Worm (Caenorhabditis elegans) whole organism, L3 larva: Measurements from ENCODE around the gene T09F3.5.

Experiments
- R02D3.7 ChIP-seq: fragments of 150-350 bp; optimal IDR thresholded peaks from 2 replicates; lab custom pipeline; 2014; ENCODE audit warnings: missing biosample characterization, missing genetic modification characterization
- ZK546.5 ChIP-seq: sonication (generic microtip); optimal IDR thresholded peaks from 2 replicates; lab custom pipeline; 2017; ENCODE audit warnings: missing biosample characterization, missing genetic modification characterization
- aly-2 ChIP-seq: fragments of 150-350 bp; optimal IDR thresholded peaks from 2 replicates; lab custom pipeline; 2014; ENCODE audit warnings: missing biosample characterization, missing genetic modification characterization
- ceh-16 ChIP-seq: sonication (generic microtip); optimal IDR thresholded peaks from 2 replicates; lab custom pipeline; 2017; ENCODE audit warnings: missing biosample characterization, missing genetic modification characterization
- ceh-28 ChIP-seq: fragments of 150-350 bp; optimal IDR thresholded peaks from 2 replicates; lab custom pipeline; 2014; ENCODE audit warnings: missing biosample characterization, missing genetic modification reagents, missing genetic modification characterization
- ceh-82 ChIP-seq: fragments of 150-350 bp; optimal IDR thresholded peaks from 2 replicates; lab custom pipeline; 2014; ENCODE audit warnings: missing biosample characterization, missing genetic modification characterization
- ceh-9 ChIP-seq: sonication (generic microtip); optimal IDR thresholded peaks from 2 replicates; lab custom pipeline; 2018; ENCODE audit warnings: missing biosample characterization, missing genetic modification characterization
- egl-27 ChIP-seq: sonication (generic microtip); optimal IDR thresholded peaks from 4 replicates; lab custom pipeline; 2017; ENCODE audit warnings: missing biosample characterization, missing genetic modification reagents, missing genetic modification characterization
- egl-5 ChIP-seq: fragments of 150-350 bp; optimal IDR thresholded peaks from 2 replicates; lab custom pipeline; 2017; ENCODE audit warnings: missing biosample characterization, missing genetic modification reagents, missing genetic modification characterization, inconsistent platforms
- eor-1 ChIP-seq, 2 experiments: fragments of 150-350 bp; optimal IDR thresholded peaks; 2 replicates each; lab custom pipeline; 2014 to 2018; ENCODE audit warnings: missing biosample characterization in 2 of 2, missing genetic modification characterization in 2 of 2
- fkh-10 ChIP-seq: sonication (generic microtip); optimal IDR thresholded peaks from 2 replicates; lab custom pipeline; 2017; ENCODE audit warnings: missing biosample characterization, missing genetic modification reagents, missing genetic modification characterization
- fkh-2 ChIP-seq: fragments of 150-350 bp; optimal IDR thresholded peaks from 2 replicates; lab custom pipeline; 2014; ENCODE audit warnings: missing biosample characterization, missing genetic modification reagents, missing genetic modification characterization
- fos-1 ChIP-seq: fragments of 150-350 bp; optimal IDR thresholded peaks from 2 replicates; lab custom pipeline; 2014; ENCODE audit warnings: missing biosample characterization, missing genetic modification characterization
- jun-1 ChIP-seq: fragments of 150-350 bp; optimal IDR thresholded peaks from 2 replicates; lab custom pipeline; 2014; ENCODE audit warnings: missing biosample characterization, missing genetic modification reagents, missing genetic modification characterization
- lin-15B ChIP-seq: fragments of 150-350 bp; optimal IDR thresholded peaks from 2 replicates; lab custom pipeline; 2014; ENCODE audit warnings: missing biosample characterization, missing genetic modification characterization
- lin-39 ChIP-seq: fragments of 150-350 bp; optimal IDR thresholded peaks from 2 replicates; lab custom pipeline; 2018; ENCODE audit warnings: missing biosample characterization, missing genetic modification reagents, missing genetic modification characterization
- lsy-12 ChIP-seq: sonication (generic microtip); optimal IDR thresholded peaks from 2 replicates; lab custom pipeline; 2016; ENCODE audit warnings: mild to moderate bottlenecking, missing genetic modification characterization, missing compliant biosample characterization
- nhr-11 ChIP-seq: fragments of 150-350 bp; optimal IDR thresholded peaks from 2 replicates; lab custom pipeline; 2014; ENCODE audit warnings: missing biosample characterization, missing genetic modification characterization
- nhr-12 ChIP-seq: fragments of 150-350 bp; optimal IDR thresholded peaks from 2 replicates; lab custom pipeline; 2014; ENCODE audit warnings: missing biosample characterization, missing genetic modification characterization
- nhr-23 ChIP-seq: fragments of 150-350 bp; optimal IDR thresholded peaks from 2 replicates; lab custom pipeline; 2014; ENCODE audit warnings: missing biosample characterization, missing genetic modification reagents, missing genetic modification characterization
- nhr-237 ChIP-seq: fragments of 150-350 bp; optimal IDR thresholded peaks from 2 replicates; lab custom pipeline; 2014; ENCODE audit warnings: missing biosample characterization, missing genetic modification characterization
- nhr-28 ChIP-seq: fragments of 150-350 bp; optimal IDR thresholded peaks from 2 replicates; lab custom pipeline; 2014; ENCODE audit warnings: missing biosample characterization, missing genetic modification characterization
- nhr-43 ChIP-seq: sonication (generic microtip); optimal IDR thresholded peaks from 2 replicates; lab custom pipeline; 2016; ENCODE audit warnings: mild to moderate bottlenecking, missing genetic modification characterization, missing compliant biosample characterization; ENCODE audit not compliant: poor library complexity, severe bottlenecking
- nhr-67 ChIP-seq: fragments of 150-350 bp; optimal IDR thresholded peaks from 2 replicates; lab custom pipeline; 2014; ENCODE audit warnings: missing biosample characterization, missing genetic modification characterization
- nhr-76 ChIP-seq: fragments of 150-350 bp; sonication (generic microtip); optimal IDR thresholded peaks from 5 replicates; lab custom pipeline; 2014; ENCODE audit warnings: missing biosample characterization, missing genetic modification characterization
- pha-4 ChIP-seq: fragments of 150-350 bp; optimal IDR thresholded peaks from 2 replicates; lab custom pipeline; 2014; ENCODE audit warnings: missing biosample characterization, missing genetic modification reagents, missing genetic modification characterization
- pqm-1 ChIP-seq: fragments of 150-350 bp; optimal IDR thresholded peaks from 2 replicates; lab custom pipeline; 2017; ENCODE audit warnings: missing biosample characterization, missing genetic modification characterization, inconsistent platforms
- snpc-4 ChIP-seq: fragments of 150-350 bp; optimal IDR thresholded peaks from 2 replicates; lab custom pipeline; 2014; ENCODE audit warnings: missing biosample characterization, missing genetic modification characterization
- tbx-2 ChIP-seq: sonication (generic microtip); optimal IDR thresholded peaks from 2 replicates; lab custom pipeline; 2016; ENCODE audit warnings: mild to moderate bottlenecking, missing genetic modification characterization, missing compliant biosample characterization
- ztf-11 ChIP-seq: fragments of 150-350 bp; optimal IDR thresholded peaks from 2 replicates; lab custom pipeline; 2014; ENCODE audit warnings: missing biosample characterization, missing genetic modification characterization
- ztf-4 ChIP-seq: fragments of 150-350 bp; optimal IDR thresholded peaks from 2 replicates; lab custom pipeline; 2014; ENCODE audit warnings: missing biosample characterization, missing genetic modification characterization

The T09F3.5 gene

ce11 chrII:10396578-10396977, at the start of gene T09F3.5:
T09F3.5 (plus strand) TSS chrII:10396878.
- no peak for TF ChIP-seq fkh-2
- no peak for TF ChIP-seq jun-1 (tag; lab: Kevin White, UChicago)
- no peak for TF ChIP-seq nhr-237 (tag; lab: Kevin White, UChicago)
- TF ChIP-seq aly-2 (tag; lab: Kevin White, UChicago): no peak
- TF ChIP-seq, all 47 proteins: peak for 0

ce11 chrII:10349915-10350314, 46.8 kb upstream of the T09F3.5 start, which contains the start of gene stip-1:
stip-1 (minus strand) TSS chrII:10350012.
- TF ChIP-seq jun-1 (tag; lab: Kevin White, UChicago) (no peak), lin-39 (tag; lab: Kevin White, UChicago) (no peak), ceh-9 (no peak), pha-4 (tag; lab: Kevin White, UChicago) (no peak), lsy-12 (tag; lab: Kevin White, UChicago) (no peak), ZK546.5 (tag; lab: Kevin White, UChicago) (no peak), ceh-28 (tag; lab: Kevin White, UChicago) (no peak), nhr-12 (tag; lab: Kevin White, UChicago) (no peak), fkh-10 (GFP tag; lab: Kevin White, UChicago) (no peak), eor-1 (tag; optimal IDR thresholded peaks at IDR 0.05; lab: Kevin White, UChicago) (no peak)
- TF ChIP-seq, all 47 proteins: peak for 0

ce11 chrII:10350487-10350886, 46.2 kb upstream of the T09F3.5 start, which contains the start of gene C07E3.9:
C07E3.9 (plus strand) TSS chrII:10350756.
- TF ChIP-seq pqm-1: no peak
- no peak for TF ChIP-seq ceh-82
- TF ChIP-seq lin-15B (tag; lab: Kevin White, UChicago): peak; percentile 72
- peak; percentile 1 for TF ChIP-seq R02D3.7 (tag; lab: Kevin White, UChicago)
- peak; percentile 39 for TF ChIP-seq pha-4 (tag; lab: Kevin White, UChicago)
- TF ChIP-seq egl-27 (tag; lab: Kevin White, UChicago): no peak
- peak; percentile 23 for TF ChIP-seq nhr-23 (tag; lab: Kevin White, UChicago)

- TF ChIP-seq snpc-4: no peak
- TF ChIP-seq nhr-237 (tag; lab: Kevin White, UChicago): no peak
- TF ChIP-seq pqm-1: no peak
- TF ChIP-seq nhr-11 (tag; lab: Kevin White, UChicago): no peak
- no peak for TF ChIP-seq nhr-23 (tag; lab: Kevin White, UChicago)
- no peak for TF ChIP-seq ztf-11
- TF ChIP-seq ceh-16 (tag; lab: Kevin White, UChicago): no peak
These were observed 44.7 kb upstream of the T09F3.5 start, which contains the start of gene C07E3.8 for ce11 chrII:10351963-10352362. C07E3.8 (plus strand) TSS chrII:10352263.

ce11 chrII:10357468-10358007, 39.1 kb upstream of the T09F3.5 start, which contains the start of gene C07E3.3:
C07E3.3 (minus strand) TSS chrII:10357518.
- TF ChIP-seq fos-1 (no peak), pha-4 (tag; lab: Kevin White, UChicago) (peak; percentile 74)

- TF ChIP-seq snpc-4 (no peak), ztf-4 (tag; lab: Kevin White, UChicago) (no peak), tbx-2 (tag; lab: Kevin White, UChicago) (no peak), nhr-67 (tag; lab: Kevin White, UChicago) (no peak), ceh-28 (tag; lab: Kevin White, UChicago) (no peak), nhr-237 (tag; lab: Kevin White, UChicago) (no peak)
These were observed 36.2 kb upstream of the T09F3.5 start, which contains the start of gene C07E3.4 for ce11 chrII:10360487-10360886. C07E3.4 (plus strand) TSS chrII:10360787.

- no peak for TF ChIP-seq pqm-1
- TF ChIP-seq nhr-76 (tag; lab: Kevin White, UChicago): no peak
- TF ChIP-seq lin-39 (tag; lab: Kevin White, UChicago): no peak
- TF ChIP-seq nhr-28 (tag; lab: Kevin White, UChicago): no peak
- TF ChIP-seq egl-5 (tag; lab: Kevin White, UChicago): no peak
- no peak for TF ChIP-seq nhr-43
- TF ChIP-seq nhr-67 (tag; lab: Kevin White, UChicago): no peak
- TF ChIP-seq jun-1 (tag; lab: Kevin White, UChicago): no peak
- no peak for TF ChIP-seq fkh-2
- no peak for TF ChIP-seq nhr-237 (tag; lab: Kevin White, UChicago)
- no peak for TF ChIP-seq ZK546.5 (tag; lab: Kevin White, UChicago)
These were observed 29.5 kb upstream of the T09F3.5 start, which contains the start of gene ceh-57 for ce11 chrII:10367202-10367601. ceh-57 (minus strand) TSS chrII:10367296.
